Fruit fly (Drosophila melanogaster) whole organism, embryonic: ENCODE results near the gene CG34325.

Source experiments
- ATbp ChIP-seq: fragments of 200-800 bp; sonication (Bioruptor generic); optimal IDR thresholded peaks from 2 replicates; lab custom pipeline; 2017; ENCODE audit warnings: missing biosample characterization, mild to moderate bottlenecking, missing genetic modification characterization, missing genetic modification reagents
- Abd-B ChIP-seq: fragments of 200-800 bp; sonication (Bioruptor generic); optimal IDR thresholded peaks from 2 replicates; lab custom pipeline; 2018; ENCODE audit warnings: missing biosample characterization, mild to moderate bottlenecking, missing genetic modification characterization, moderate library complexity
- Adf1 ChIP-seq: fragments of 200-800 bp; sonication (Bioruptor generic); IDR thresholded peaks from 2 replicates; pipeline ENCODE4 v1.3.6; 2022; ENCODE audit warnings: missing biosample characterization, missing genetic modification characterization
- Antp ChIP-seq: fragments of 200-800 bp; sonication (Bioruptor generic); optimal IDR thresholded peaks from 3 replicates; lab custom pipeline; 2016; ENCODE audit warnings: missing biosample characterization, missing genetic modification characterization
- CG10431 ChIP-seq: fragments of 200-800 bp; sonication (Bioruptor generic); optimal IDR thresholded peaks from 3 replicates; lab custom pipeline; 2018; ENCODE audit warnings: missing biosample characterization, mild to moderate bottlenecking, missing genetic modification characterization
- CG12219 ChIP-seq: fragments of 200-800 bp; sonication (Bioruptor generic); optimal IDR thresholded peaks from 3 replicates; lab custom pipeline; 2018; ENCODE audit warnings: missing biosample characterization, mild to moderate bottlenecking, missing genetic modification characterization
- CG1233 ChIP-seq: fragments of 200-800 bp; sonication (Bioruptor generic); optimal IDR thresholded peaks from 4 replicates; lab custom pipeline; 2018; ENCODE audit warnings: missing biosample characterization, mild to moderate bottlenecking, missing genetic modification characterization
- CG12744 ChIP-seq: fragments of 200-800 bp; sonication (Bioruptor generic); optimal IDR thresholded peaks from 2 replicates; lab custom pipeline; 2016; ENCODE audit warnings: missing biosample characterization, missing genetic modification characterization
- CG14014 ChIP-seq: fragments of 200-800 bp; sonication (Bioruptor generic); IDR thresholded peaks from 2 replicates; pipeline ENCODE4 v1.3.6; 2022; ENCODE audit warnings: missing biosample characterization, missing genetic modification characterization
- CG15269 ChIP-seq: fragments of 200-800 bp; sonication (Bioruptor generic); optimal IDR thresholded peaks from 2 replicates; lab custom pipeline; 2018; ENCODE audit warnings: missing biosample characterization, mild to moderate bottlenecking, missing genetic modification characterization, moderate library complexity
- CG17385 ChIP-seq: fragments of 200-800 bp; sonication (Bioruptor generic); optimal IDR thresholded peaks from 3 replicates; lab custom pipeline; 2018; ENCODE audit warnings: missing biosample characterization, mild to moderate bottlenecking, missing genetic modification characterization
- CG18619 ChIP-seq: fragments of 200-800 bp; sonication (Bioruptor generic); optimal IDR thresholded peaks from 3 replicates; lab custom pipeline; 2017; ENCODE audit warnings: missing biosample characterization, mild to moderate bottlenecking, missing genetic modification characterization
- CG2116 ChIP-seq: fragments of 200-800 bp; sonication (Bioruptor generic); optimal IDR thresholded peaks from 3 replicates; lab custom pipeline; 2018; ENCODE audit warnings: missing biosample characterization, mild to moderate bottlenecking, missing genetic modification characterization
- CG2712 ChIP-seq: fragments of 200-800 bp; optimal IDR thresholded peaks from 3 replicates; lab custom pipeline; 2019; ENCODE audit warnings: missing biosample characterization, mild to moderate bottlenecking, missing genetic modification characterization, moderate library complexity
- CG32532 ChIP-seq: fragments of 200-800 bp; sonication (Bioruptor generic); IDR thresholded peaks from 2 replicates; pipeline ENCODE4 v1.3.6; 2022; ENCODE audit warnings: missing biosample characterization, missing genetic modification characterization
- CG3726 ChIP-seq: fragments of 200-800 bp; sonication (Bioruptor generic); IDR thresholded peaks from 3 replicates; pipeline ENCODE4, ENCODE4 v1.3.6; 2022; ENCODE audit warnings: missing biosample characterization, missing genetic modification characterization
- CG4282 ChIP-seq: fragments of 200-800 bp; sonication (Bioruptor generic); optimal IDR thresholded peaks from 2 replicates; lab custom pipeline; 2016; ENCODE audit warnings: missing biosample characterization, missing genetic modification characterization
- CG6175 ChIP-seq: fragments of 200-800 bp; sonication (Bioruptor generic); IDR thresholded peaks from 3 replicates; pipeline ENCODE4 v1.3.6; 2022; ENCODE audit warnings: missing biosample characterization, missing genetic modification characterization
- CG9609 ChIP-seq: fragments of 200-800 bp; sonication (Bioruptor generic); optimal IDR thresholded peaks from 3 replicates; lab custom pipeline; 2016; ENCODE audit warnings: missing biosample characterization, missing genetic modification characterization
- CG9817 ChIP-seq: fragments of 200-800 bp; sonication (Bioruptor generic); optimal IDR thresholded peaks from 2 replicates; lab custom pipeline; 2018; ENCODE audit warnings: missing biosample characterization, mild to moderate bottlenecking, missing genetic modification characterization, moderate library complexity
- CHES-1-like ChIP-seq: fragments of 200-800 bp; sonication (Bioruptor generic); optimal IDR thresholded peaks from 2 replicates; lab custom pipeline; 2016; ENCODE audit warnings: missing biosample characterization, missing genetic modification characterization
- CoRest ChIP-seq: fragments of 200-800 bp; sonication (Bioruptor generic); optimal IDR thresholded peaks from 3 replicates; lab custom pipeline; 2018; ENCODE audit warnings: missing biosample characterization, mild to moderate bottlenecking, missing genetic modification characterization, moderate library complexity
- Dip3 ChIP-seq: fragments of 200-800 bp; sonication (Bioruptor generic); optimal IDR thresholded peaks from 3 replicates; lab custom pipeline; 2016; ENCODE audit warnings: missing biosample characterization, missing genetic modification characterization
- HHEX ChIP-seq: fragments of 200-800 bp; sonication (Bioruptor generic); optimal IDR thresholded peaks from 3 replicates; lab custom pipeline; 2017; ENCODE audit warnings: missing biosample characterization, mild to moderate bottlenecking, missing genetic modification characterization, missing genetic modification reagents
- Hsf ChIP-seq: fragments of 200-800 bp; sonication (Bioruptor generic); optimal IDR thresholded peaks from 3 replicates; lab custom pipeline; 2016; ENCODE audit warnings: missing biosample characterization, missing genetic modification characterization
- Med ChIP-seq: fragments of 200-800 bp; sonication (Bioruptor generic); peaks from one replicate; lab custom pipeline; 2016; ENCODE audit warnings: missing biosample characterization, missing genetic modification characterization, mild to moderate bottlenecking, inconsistent platforms, moderate library complexity
- Meics ChIP-seq: fragments of 200-800 bp; sonication (Bioruptor generic); optimal IDR thresholded peaks from 2 replicates; lab custom pipeline; 2017; ENCODE audit warnings: missing biosample characterization, mild to moderate bottlenecking, missing genetic modification characterization
- Oli ChIP-seq: fragments of 200-800 bp; sonication (Bioruptor generic); optimal IDR thresholded peaks from 2 replicates; lab custom pipeline; 2018; ENCODE audit warnings: missing biosample characterization, mild to moderate bottlenecking, missing genetic modification characterization, moderate library complexity
- Ptx1 ChIP-seq: fragments of 200-800 bp; sonication (Bioruptor generic); IDR thresholded peaks from 2 replicates; pipeline ENCODE4 v1.3.6; 2022; ENCODE audit warnings: missing biosample characterization, missing genetic modification characterization
- Sox102F ChIP-seq: fragments of 200-800 bp; sonication (Bioruptor generic); optimal IDR thresholded peaks from 2 replicates; lab custom pipeline; 2018; ENCODE audit warnings: missing biosample characterization, mild to moderate bottlenecking, missing genetic modification characterization, moderate library complexity
- Xrp1 ChIP-seq: fragments of 200-800 bp; sonication (Bioruptor generic); IDR thresholded peaks from 2 replicates; pipeline ENCODE4 v1.3.6; 2022; ENCODE audit warnings: missing biosample characterization, missing genetic modification characterization
- ap ChIP-seq: fragments of 200-800 bp; sonication (Bioruptor generic); IDR thresholded peaks from 2 replicates; pipeline ENCODE4 v1.3.6; 2022; ENCODE audit warnings: missing biosample characterization, missing genetic modification characterization
- bsh ChIP-seq, 2 experiments: fragments of 200-800 bp; sonication (Bioruptor generic); optimal IDR thresholded peaks; 2 replicates each; lab custom pipeline; 2017 to 2018; ENCODE audit warnings: mild to moderate bottlenecking in 2 of 2, missing biosample characterization in 2 of 2, missing genetic modification characterization in 2 of 2, moderate library complexity in 1 of 2
- dmrt99B ChIP-seq: fragments of 200-800 bp; sonication (Bioruptor generic); optimal IDR thresholded peaks from 2 replicates; lab custom pipeline; 2018; ENCODE audit warnings: missing biosample characterization, mild to moderate bottlenecking, missing genetic modification characterization, moderate library complexity
- dpn ChIP-seq, 2 experiments: fragments of 200-800 bp; sonication (Bioruptor generic); optimal IDR thresholded peaks; 3 replicates each; lab custom pipeline; 2016; ENCODE audit warnings: missing biosample characterization in 2 of 2, missing genetic modification characterization in 2 of 2
- ewg ChIP-seq: fragments of 200-800 bp; sonication (Bioruptor generic); optimal IDR thresholded peaks from 3 replicates; lab custom pipeline; 2017; ENCODE audit warnings: mild to moderate bottlenecking, missing biosample characterization, missing genetic modification reagents, missing genetic modification characterization
- fd64A ChIP-seq: fragments of 200-800 bp; sonication (Bioruptor generic); optimal IDR thresholded peaks from 3 replicates; lab custom pipeline; 2018; ENCODE audit warnings: missing biosample characterization, mild to moderate bottlenecking, missing genetic modification characterization
- ken ChIP-seq: fragments of 200-800 bp; sonication (Bioruptor generic); IDR thresholded peaks from 3 replicates; pipeline ENCODE4 v1.3.6; 2022; ENCODE audit warnings: missing biosample characterization, missing genetic modification characterization
- lab ChIP-seq: fragments of 200-800 bp; sonication (Bioruptor generic); optimal IDR thresholded peaks from 3 replicates; lab custom pipeline; 2017; ENCODE audit warnings: missing biosample characterization, missing genetic modification characterization, mild to moderate bottlenecking, moderate library complexity, missing genetic modification reagents
- lola ChIP-seq, 3 experiments: fragments of >200 bp in 2 of 3; fragments of 200-800 bp in 1 of 3; sonication (Bioruptor generic) in 1 of 3; optimal IDR thresholded peaks; 2 replicates each; lab custom pipeline; 2017 to 2019; ENCODE audit warnings: missing biosample characterization in 3 of 3, missing genetic modification characterization in 3 of 3, mild to moderate bottlenecking in 1 of 3, moderate library complexity in 1 of 3
- mirr ChIP-seq: fragments of 200-800 bp; sonication (Bioruptor generic); optimal IDR thresholded peaks from 3 replicates; lab custom pipeline; 2018; ENCODE audit warnings: missing biosample characterization, mild to moderate bottlenecking, missing genetic modification characterization
- phol ChIP-seq: fragments of 200-800 bp; sonication (Bioruptor generic); optimal IDR thresholded peaks from 3 replicates; lab custom pipeline; 2018; ENCODE audit warnings: missing biosample characterization, mild to moderate bottlenecking, missing genetic modification characterization, moderate library complexity
- ranshi ChIP-seq: fragments of 200-800 bp; sonication (Bioruptor generic); IDR thresholded peaks from 2 replicates; pipeline ENCODE4 v1.3.6; 2022; ENCODE audit warnings: missing biosample characterization, missing genetic modification characterization
- row ChIP-seq: fragments of 200-800 bp; sonication (Bioruptor generic); IDR thresholded peaks from 3 replicates; pipeline ENCODE4 v1.3.6; 2022; ENCODE audit warnings: missing biosample characterization, missing genetic modification characterization
- sd ChIP-seq: fragments of 200-800 bp; sonication (Bioruptor generic); optimal IDR thresholded peaks from 3 replicates; lab custom pipeline; 2018; ENCODE audit warnings: missing biosample characterization, mild to moderate bottlenecking, missing genetic modification characterization, moderate library complexity
- shn ChIP-seq: fragments of 200-800 bp; sonication (Bioruptor generic); optimal IDR thresholded peaks from 3 replicates; lab custom pipeline; 2016; ENCODE audit warnings: missing biosample characterization, missing genetic modification characterization
- sob ChIP-seq: fragments of 200-800 bp; sonication (Bioruptor generic); IDR thresholded peaks from 2 replicates; pipeline ENCODE4 v1.3.6; 2022; ENCODE audit warnings: missing biosample characterization, missing genetic modification characterization
- unpg ChIP-seq: fragments of 200-800 bp; sonication (Bioruptor generic); optimal IDR thresholded peaks from 3 replicates; lab custom pipeline; 2018; ENCODE audit warnings: missing biosample characterization, mild to moderate bottlenecking, missing genetic modification characterization, moderate library complexity

Gene CG34325

DNA sequence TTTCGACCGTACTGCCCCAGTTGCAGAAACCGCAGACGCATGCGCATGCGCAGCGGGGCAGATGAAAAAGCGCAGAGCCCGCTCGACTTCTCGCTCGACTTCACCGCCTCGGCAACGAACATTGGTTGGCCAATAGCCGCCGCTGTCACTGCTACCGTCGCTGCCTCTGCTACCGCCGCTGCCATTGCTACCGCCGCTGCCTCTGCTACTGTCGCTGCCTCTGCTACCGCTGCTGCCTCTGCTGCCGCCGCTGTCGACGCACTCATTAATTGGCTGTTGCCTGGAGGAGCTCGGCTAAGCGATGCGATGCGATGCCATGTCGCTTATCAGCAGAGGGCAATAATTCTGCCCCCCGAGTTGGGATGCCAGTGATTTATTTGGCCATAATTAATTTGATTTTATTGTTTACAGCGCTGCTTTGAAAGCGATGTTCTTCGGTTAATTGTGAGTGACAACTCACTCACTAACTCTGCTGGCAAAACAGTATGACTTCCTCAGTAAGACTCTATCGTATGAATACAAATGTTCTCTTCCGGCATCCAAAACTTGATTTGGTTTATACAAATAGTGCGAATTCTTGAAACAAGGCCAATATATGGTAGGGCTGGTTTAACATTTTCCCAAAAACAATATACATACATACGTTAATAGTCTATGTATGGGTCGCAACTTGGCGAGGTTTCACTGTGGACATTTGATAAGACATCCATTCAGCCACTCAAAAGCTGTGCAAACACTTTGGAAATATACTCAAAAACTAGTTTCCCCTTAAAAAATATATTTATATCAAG, 50.3 kb downstream of the CG34325 start (continued):
- TF ChIP-seq unpg (GFP tag; lab: Kevin White, UChicago) (peak; percentile 21), CG15269 (tag; lab: Kevin White, UChicago) (peak; percentile 55), Xrp1 (GFP tag; lab: Robert Waterston, UW) (peak; percentile 24; the same call in 1 of the 2 replicates), Hsf (no peak), CHES-1-like (peak; percentile 8), bsh (GFP tag; optimal IDR thresholded peaks at IDR 0.05; lab: Kevin White, UChicago) (peak in 1 of 2 experiments; percentile 20), ken (GFP tag; lab: Robert Waterston, UW) (0 out of 3 replicates have a peak, but pooled peaks have one; percentile 10), dpn (GFP tag; optimal IDR thresholded peaks at IDR 0.05; lab: Kevin White, UChicago) (peak in 1 of 2 experiments; percentile 48), CG32532 (GFP tag; lab: Robert Waterston, UW) (peak; percentile 37; the same call in 1 of the 2 replicates), CoRest (peak; percentile 25), Adf1 (GFP tag; lab: Robert Waterston, UW) (peak; percentile 97), lola (GFP tag; optimal IDR thresholded peaks at IDR 0.05; lab: Kevin White, UChicago) (no peak), ranshi (peak; percentile 32; the same call in 1 of the 2 replicates), ewg (peak; percentile 21), CG1233 (no peak), CG18619 (no peak), lab (GFP tag; lab: Kevin White, UChicago) (peak; percentile 38), ATbp (GFP tag; lab: Kevin White, UChicago) (peak; percentile 7), Sox102F (GFP tag; lab: Kevin White, UChicago) (peak; percentile 47), Dip3 (peak; percentile 8), sd (tag; lab: Kevin White, UChicago) (peak; percentile 4), Oli (tag; lab: Kevin White, UChicago) (peak; percentile 33), mirr (GFP tag; lab: Kevin White, UChicago) (no peak), CG12744 (GFP tag; lab: Kevin White, UChicago) (no peak), Antp (GFP tag; lab: Kevin White, UChicago) (peak; percentile 5), Abd-B (peak; percentile 42), sob (GFP tag; lab: Robert Waterston, UW) (0 out of 2 replicates have a peak, but pooled peaks have one; percentile 6), CG2116 (GFP tag; lab: Kevin White, UChicago) (no peak), Ptx1 (GFP tag; lab: Robert Waterston, UW) (peak; percentile 45; the same call in 1 of the 2 replicates), CG3726 (GFP tag; lab: Robert Waterston, UW) (no peak), fd64A (GFP tag; lab: Kevin White, UChicago) (no peak), shn (GFP tag; lab: Kevin White, UChicago) (peak; percentile 3), CG2712 (tag; lab: Kevin White, UChicago) (peak; percentile 3), row (GFP tag; lab: Robert Waterston, UW) (peak; percentile 66), CG9817 (tag; lab: Kevin White, UChicago) (peak; percentile 22), ap (no peak), phol (tag; lab: Kevin White, UChicago) (peak; percentile 1), CG4282 (GFP tag; lab: Kevin White, UChicago) (no peak), Med (peak; percentile 87), Meics (peak; percentile 36), HHEX (GFP tag; lab: Kevin White, UChicago) (no peak), CG12219 (GFP tag; lab: Kevin White, UChicago) (peak; percentile 22), CG14014 (GFP tag; lab: Robert Waterston, UW) (no peak), CG17385 (peak; percentile 21), CG6175 (GFP tag; lab: Robert Waterston, UW) (0 out of 3 replicates have a peak, but pooled peaks have one; percentile 17), CG10431 (GFP tag; lab: Kevin White, UChicago) (no peak), dmrt99B (tag; lab: Kevin White, UChicago) (peak; percentile 30), CG9609 (no peak)
